Worm (Caenorhabditis elegans): Measurements from ENCODE around the gene R13H4.5.

The R13H4.5 gene

ce11 chrV:11823978-11824377 lies 36.5 kb upstream of the R13H4.5 start (continued):
- TF ChIP-seq hif-1 (tag; optimal IDR thresholded peaks at IDR 0.05), result peak; percentile 77 to 98
- TF ChIP-seq fos-1 (tag; optimal IDR thresholded peaks at IDR 0.05), result no peak
- TF ChIP-seq nhr-77 (tag; optimal IDR thresholded peaks at IDR 0.05), result peak; percentile 89
- no peak for TF ChIP-seq snpc-1.2 (GFP tag; IDR thresholded peaks at IDR 0.05)
- no peak for TF ChIP-seq F26F4.8 (GFP tag; conservative IDR thresholded peaks at IDR 0.05)
- peak in 1 of 2 experiments; percentile 93 for TF ChIP-seq unc-62 (GFP tag; optimal IDR thresholded peaks at IDR 0.05 in 1 of 2)
- TF ChIP-seq unc-62 (tag; optimal IDR thresholded peaks at IDR 0.05), result no peak
- no peak for TF ChIP-seq ZK546.5 (tag; optimal IDR thresholded peaks at IDR 0.05)
- TF ChIP-seq php-3 (GFP tag; IDR thresholded peaks at IDR 0.05), result peak; percentile 91
- no peak for TF ChIP-seq daf-12 (tag; optimal IDR thresholded peaks at IDR 0.05)
- TF ChIP-seq aha-1 (tag), result peak; percentile 99
- peak; percentile 35 for TF ChIP-seq dpl-1 (GFP tag; optimal IDR thresholded peaks at IDR 0.05)
- no peak for TF ChIP-seq arid-1 (GFP tag; conservative IDR thresholded peaks at IDR 0.05)
- peak; percentile 1 for TF ChIP-seq spr-1 (tag; optimal IDR thresholded peaks at IDR 0.05)
- no peak; the same call in 1 of the 2 replicates for TF ChIP-seq pha-4 (GFP tag; IDR thresholded peaks at IDR 0.05)
- peak; percentile 54 for TF ChIP-seq pha-4 (tag; optimal IDR thresholded peaks at IDR 0.05)
- no peak for TF ChIP-seq ceh-62 (tag; optimal IDR thresholded peaks at IDR 0.05)
- no peak for TF ChIP-seq lim-7 (GFP tag; IDR thresholded peaks at IDR 0.05)
- peak; percentile 95 for TF ChIP-seq nhr-28 (tag; optimal IDR thresholded peaks at IDR 0.05)
- no peak for TF ChIP-seq zip-2 (tag; optimal IDR thresholded peaks at IDR 0.05)
- no peak for TF ChIP-seq egl-27 (tag; optimal IDR thresholded peaks at IDR 0.05)
- peak; percentile 69 for TF ChIP-seq nhr-6 (tag; optimal IDR thresholded peaks at IDR 0.05)
- no peak for TF ChIP-seq ceh-32 (tag; optimal IDR thresholded peaks at IDR 0.05; ENCODE audit: poor library complexity)
- TF ChIP-seq hlh-11 (tag; optimal IDR thresholded peaks at IDR 0.05), result peak; percentile 96

- TF ChIP-seq dmd-6 (GFP tag; IDR thresholded peaks at IDR 0.05) (peak; percentile 34), Y48G9A.11 (GFP tag; IDR thresholded peaks at IDR 0.05) (0 out of 2 replicates have a peak, but pooled peaks have one; percentile 9), lin-38 (GFP tag; IDR thresholded peaks at IDR 0.05) (peak; percentile 17; the same call in 1 of the 2 replicates), lsy-2 (tag; optimal IDR thresholded peaks at IDR 0.05) (peak in 1 of 2 experiments; percentile 2), nhr-102 (tag; optimal IDR thresholded peaks at IDR 0.05) (no peak), daf-16 (GFP tag; optimal IDR thresholded peaks at IDR 0.05) (no peak), daf-16 (tag; optimal IDR thresholded peaks at IDR 0.05) (peak; percentile 51)
Observed at ce11 chrV:11825662-11826061, 34.8 kb upstream of the R13H4.5 start, which contains the start of gene D2023.4. D2023.4 (minus strand) TSS chrV:11825762.

- TF ChIP-seq mes-2 (tag; optimal IDR thresholded peaks at IDR 0.05; ENCODE audit: poor library complexity, severe bottlenecking) (peak; percentile 47), mdl-1 (tag; optimal IDR thresholded peaks at IDR 0.05) (no peak)
Observed at ce11 chrV:11826967-11827366, 33.5 kb upstream of the R13H4.5 start, which contains the start of the genes mpst-1 and D2023.6. mpst-1 (minus strand) TSS chrV:11827067. D2023.6 (plus strand) TSS chrV:11827354.

- TF ChIP-seq unc-62 (GFP tag; optimal IDR thresholded peaks at IDR 0.05 in 1 of 2) (peak in 1 of 2 experiments; percentile 78), unc-62 (tag; optimal IDR thresholded peaks at IDR 0.05) (no peak), zfp-3 (GFP tag; conservative IDR thresholded peaks at IDR 0.05) (no peak)
Observed at ce11 chrV:11829282-11829681, 31.2 kb upstream of the R13H4.5 start, which contains the start of gene col-158. col-158 (plus strand) TSS chrV:11829582.

ce11 chrV:11833319-11833718 lies 27.2 kb upstream of the R13H4.5 start, which contains the start of gene pho-8:
pho-8 (plus strand) TSS chrV:11833619.
- TF ChIP-seq zfp-3 (GFP tag; conservative IDR thresholded peaks at IDR 0.05), result no peak
- TF ChIP-seq Y5F2A.4 (GFP tag; optimal IDR thresholded peaks at IDR 0.05), result no peak
- TF ChIP-seq dve-1 (tag; optimal IDR thresholded peaks at IDR 0.05; ENCODE audit: insufficient read depth), result no peak
- TF ChIP-seq mxl-2 (GFP tag; conservative IDR thresholded peaks at IDR 0.05), result no peak
- no peak for TF ChIP-seq daf-8 (GFP tag; IDR thresholded peaks at IDR 0.05)
- no peak for TF ChIP-seq lin-38 (GFP tag; IDR thresholded peaks at IDR 0.05)
- no peak for TF ChIP-seq lin-29 (GFP tag; IDR thresholded peaks at IDR 0.05)
- TF ChIP-seq daf-12 (tag; optimal IDR thresholded peaks at IDR 0.05), result no peak
- TF ChIP-seq F49E8.2 (tag; optimal IDR thresholded peaks at IDR 0.05; ENCODE audit: borderline replicate concordance), result no peak
- no peak for TF ChIP-seq ceh-62 (tag; optimal IDR thresholded peaks at IDR 0.05)
- TF ChIP-seq mxl-3 (GFP tag; optimal IDR thresholded peaks at IDR 0.05), result no peak
- TF ChIP-seq nhr-77 (tag; optimal IDR thresholded peaks at IDR 0.05), result no peak
- TF ChIP-seq jun-1 (tag; optimal IDR thresholded peaks at IDR 0.05), result no peak
- no peak for TF ChIP-seq snpc-1.2 (GFP tag; IDR thresholded peaks at IDR 0.05)
- TF ChIP-seq ZK337.2 (GFP tag; IDR thresholded peaks at IDR 0.05), result no peak

Measured in whole organism, L4 larva.